Worm (Caenorhabditis elegans) whole organism, late embryonic: ENCODE measurements around the gene sek-6.

Experiments used
- ceh-31 ChIP-seq: sonication (generic microtip); optimal IDR thresholded peaks from 2 replicates; lab custom pipeline; 2016; ENCODE audit warnings: missing genetic modification characterization, missing compliant biosample characterization
- che-1 ChIP-seq: sonication (generic microtip); optimal IDR thresholded peaks from 2 replicates; lab custom pipeline; 2016; ENCODE audit warnings: mild to moderate bottlenecking, missing genetic modification characterization, missing compliant biosample characterization
- dve-1 ChIP-seq: sonication (generic microtip); optimal IDR thresholded peaks from 2 replicates; lab custom pipeline; 2017; ENCODE audit warnings: antibody characterized with exemption, mild to moderate bottlenecking, missing genetic modification characterization, missing compliant biosample characterization
- fkh-10 ChIP-seq: fragments of 150-350 bp; optimal IDR thresholded peaks from 2 replicates; lab custom pipeline; 2014; ENCODE audit warnings: missing biosample characterization, missing genetic modification reagents, missing genetic modification characterization
- gmeb-2 ChIP-seq: sonication (generic microtip); optimal IDR thresholded peaks from 2 replicates; lab custom pipeline; 2016; ENCODE audit warnings: missing genetic modification characterization, inconsistent platforms, missing compliant biosample characterization
- hlh-30 ChIP-seq: sonication (generic microtip); optimal IDR thresholded peaks from 2 replicates; lab custom pipeline; 2017; ENCODE audit warnings: antibody characterized with exemption, missing genetic modification characterization, missing compliant biosample characterization; ENCODE audit not compliant: insufficient read depth
- hlh-6 ChIP-seq: sonication (generic microtip); optimal IDR thresholded peaks from 2 replicates; lab custom pipeline; 2016; ENCODE audit warnings: missing genotype, missing genetic modification characterization, missing compliant biosample characterization
- npax-4 ChIP-seq: sonication (generic microtip); optimal IDR thresholded peaks from 2 replicates; lab custom pipeline; 2016; ENCODE audit warnings: missing genetic modification characterization, missing compliant biosample characterization
- pros-1 ChIP-seq: fragments of 150-350 bp; optimal IDR thresholded peaks from 2 replicates; lab custom pipeline; 2014; ENCODE audit warnings: missing biosample characterization, missing genetic modification reagents, missing genetic modification characterization
- tbx-2 ChIP-seq: sonication (generic microtip); optimal IDR thresholded peaks from 2 replicates; lab custom pipeline; 2016; ENCODE audit warnings: missing genetic modification characterization, missing compliant biosample characterization
- unc-55 ChIP-seq: sonication (generic microtip); optimal IDR thresholded peaks from 2 replicates; lab custom pipeline; 2017; ENCODE audit warnings: missing biosample characterization, missing genetic modification reagents, missing genetic modification characterization
- unc-86 ChIP-seq: sonication (generic microtip); optimal IDR thresholded peaks from 2 replicates; lab custom pipeline; 2016; ENCODE audit warnings: missing genetic modification characterization, missing compliant biosample characterization

- TF ChIP-seq gmeb-2 (tag; lab: Kevin White, UChicago) = no peak
- TF ChIP-seq tbx-2 (tag; lab: Kevin White, UChicago) = no peak
- no peak for TF ChIP-seq unc-86
- TF ChIP-seq hlh-30 = no peak
- no peak for TF ChIP-seq unc-55 (GFP tag; lab: Kevin White, UChicago)
- no peak for TF ChIP-seq ceh-31 (tag; lab: Kevin White, UChicago)
- no peak for TF ChIP-seq pros-1 (tag; lab: Kevin White, UChicago)
- TF ChIP-seq fkh-10 = no peak
- TF ChIP-seq npax-4 (tag; lab: Kevin White, UChicago) = no peak
- TF ChIP-seq hlh-6 (tag; lab: Kevin White, UChicago) = no peak
- no peak for TF ChIP-seq che-1 (tag; lab: Kevin White, UChicago)
- no peak for TF ChIP-seq dve-1 (tag; lab: Kevin White, UChicago)
These were observed 13.5 kb downstream of the sek-6 start for ce11 chrX:10044473-10044872.
